Fruit fly (Drosophila melanogaster) whole organism, embryonic: ENCODE measurements around the gene CG2854.

Source experiments
- ATbp ChIP-seq: fragments of 200-800 bp; sonication (Bioruptor generic); optimal IDR thresholded peaks from 2 replicates; lab custom pipeline; 2017; ENCODE audit warnings: missing biosample characterization, mild to moderate bottlenecking, missing genetic modification characterization, missing genetic modification reagents
- Atf-2 ChIP-seq: fragments of 200-800 bp; sonication (Bioruptor generic); optimal IDR thresholded peaks from 2 replicates; lab custom pipeline; 2016; ENCODE audit warnings: missing biosample characterization, missing genetic modification characterization
- BEAF-32 ChIP-seq: fragments of 200-800 bp; sonication (Bioruptor generic); optimal IDR thresholded peaks from 3 replicates; lab custom pipeline; 2017; ENCODE audit warnings: missing biosample characterization, missing genetic modification characterization, mild to moderate bottlenecking, moderate library complexity, missing genetic modification reagents
- CG10147 ChIP-seq: fragments of 200-800 bp; sonication (Bioruptor generic); optimal IDR thresholded peaks from 2 replicates; lab custom pipeline; 2019; ENCODE audit warnings: missing biosample characterization, mild to moderate bottlenecking, missing genetic modification characterization, moderate library complexity
- CG1024 ChIP-seq: fragments of 200-800 bp; sonication (Bioruptor generic); IDR thresholded peaks from 2 replicates; pipeline ENCODE4 v1.3.6; 2022; ENCODE audit warnings: missing biosample characterization, missing genetic modification characterization
- CG11695 ChIP-seq: fragments of 200-800 bp; sonication (Bioruptor generic); IDR thresholded peaks from 3 replicates; pipeline ENCODE4 v1.3.6; 2022; ENCODE audit warnings: missing biosample characterization, missing genetic modification characterization
- CG12391 ChIP-seq: fragments of 200-800 bp; sonication (Bioruptor generic); optimal IDR thresholded peaks from 3 replicates; lab custom pipeline; 2018; ENCODE audit warnings: missing biosample characterization, mild to moderate bottlenecking, missing genetic modification characterization, moderate library complexity
- CG13624 ChIP-seq: fragments of 200-800 bp; sonication (Bioruptor generic); optimal IDR thresholded peaks from 2 replicates; lab custom pipeline; 2016; ENCODE audit warnings: missing biosample characterization, missing genetic modification characterization
- CG13894 ChIP-seq: fragments of 200-800 bp; sonication (Bioruptor generic); optimal IDR thresholded peaks from 3 replicates; lab custom pipeline; 2018; ENCODE audit warnings: missing biosample characterization, mild to moderate bottlenecking, missing genetic modification characterization, moderate library complexity
- CG14710 ChIP-seq: fragments of 200-800 bp; sonication (Bioruptor generic); optimal IDR thresholded peaks from 3 replicates; lab custom pipeline; 2019; ENCODE audit warnings: missing biosample characterization, mild to moderate bottlenecking, missing genetic modification characterization, moderate library complexity
- CG1529 ChIP-seq: fragments of 200-800 bp; sonication (Bioruptor generic); optimal IDR thresholded peaks from 3 replicates; lab custom pipeline; 2018; ENCODE audit warnings: missing biosample characterization, missing genetic modification characterization
- CG15479 ChIP-seq: fragments of 200-800 bp; sonication (Bioruptor generic); optimal IDR thresholded peaks from 3 replicates; lab custom pipeline; 2019; ENCODE audit warnings: missing biosample characterization, mild to moderate bottlenecking, missing genetic modification characterization, moderate library complexity
- CG16863 ChIP-seq: fragments of 200-800 bp; sonication (Bioruptor generic); optimal IDR thresholded peaks from 3 replicates; lab custom pipeline; 2016; ENCODE audit warnings: missing biosample characterization, missing genetic modification characterization
- CG17328 ChIP-seq: fragments of 200-800 bp; sonication (Bioruptor generic); IDR thresholded peaks from 2 replicates; pipeline ENCODE4 v1.3.6; 2022; ENCODE audit warnings: missing biosample characterization, missing genetic modification characterization
- CG31365 ChIP-seq: fragments of 200-800 bp; sonication (Bioruptor generic); optimal IDR thresholded peaks from 2 replicates; lab custom pipeline; 2018; ENCODE audit warnings: missing biosample characterization, mild to moderate bottlenecking, missing genetic modification characterization
- CG31388 ChIP-seq: fragments of 200-800 bp; sonication (Bioruptor generic); optimal IDR thresholded peaks from 2 replicates; lab custom pipeline; 2016; ENCODE audit warnings: missing biosample characterization, missing genetic modification characterization
- CG9817 ChIP-seq: fragments of 200-800 bp; sonication (Bioruptor generic); optimal IDR thresholded peaks from 2 replicates; lab custom pipeline; 2018; ENCODE audit warnings: missing biosample characterization, mild to moderate bottlenecking, missing genetic modification characterization, moderate library complexity
- CG9876 ChIP-seq: fragments of 200-800 bp; sonication (Bioruptor generic); optimal IDR thresholded peaks from 2 replicates; lab custom pipeline; 2016; ENCODE audit warnings: missing biosample characterization, missing genetic modification characterization
- D19A ChIP-seq: fragments of 200-800 bp; optimal IDR thresholded peaks from 3 replicates; lab custom pipeline; 2019; ENCODE audit warnings: missing biosample characterization, mild to moderate bottlenecking, missing genetic modification characterization, moderate library complexity
- Fer2 ChIP-seq: fragments of 200-800 bp; sonication (Bioruptor generic); optimal IDR thresholded peaks from 2 replicates; lab custom pipeline; 2018; ENCODE audit warnings: missing biosample characterization, mild to moderate bottlenecking, missing genetic modification characterization, moderate library complexity
- HLH3B ChIP-seq: fragments of 200-800 bp; sonication (Bioruptor generic); IDR thresholded peaks from 2 replicates; pipeline ENCODE4 v1.3.6; 2022; ENCODE audit warnings: missing biosample characterization, missing genetic modification characterization
- HLHmδ ChIP-seq: fragments of 200-800 bp; sonication (Bioruptor generic); optimal IDR thresholded peaks from 2 replicates; lab custom pipeline; 2018; ENCODE audit warnings: missing biosample characterization, mild to moderate bottlenecking, missing genetic modification characterization, moderate library complexity
- Hey ChIP-seq: fragments of 200-800 bp; sonication (Bioruptor generic); optimal IDR thresholded peaks from 3 replicates; lab custom pipeline; 2018; ENCODE audit warnings: missing biosample characterization, mild to moderate bottlenecking, missing genetic modification characterization
- HmgD ChIP-seq: fragments of 200-800 bp; sonication (Bioruptor generic); optimal IDR thresholded peaks from 3 replicates; lab custom pipeline; 2016; ENCODE audit warnings: missing biosample characterization, missing genetic modification characterization
- Med ChIP-seq: fragments of 200-800 bp; sonication (Bioruptor generic); peaks from one replicate; lab custom pipeline; 2016; ENCODE audit warnings: missing biosample characterization, missing genetic modification characterization, mild to moderate bottlenecking, inconsistent platforms, moderate library complexity
- Neu2 ChIP-seq: fragments of 200-800 bp; sonication (Bioruptor generic); optimal IDR thresholded peaks from 3 replicates; lab custom pipeline; 2016; ENCODE audit warnings: missing biosample characterization, missing genetic modification characterization, borderline replicate concordance
- Optix ChIP-seq: fragments of 200-800 bp; sonication (Bioruptor generic); IDR thresholded peaks from 3 replicates; pipeline ENCODE4 v1.3.6; 2022; ENCODE audit warnings: missing biosample characterization, missing genetic modification characterization
- Pdp1 ChIP-seq, 2 experiments: fragments of 200-800 bp; sonication (Bioruptor generic); optimal IDR thresholded peaks; 3 replicates each; lab custom pipeline; 2016; ENCODE audit warnings: missing biosample characterization in 2 of 2, missing genetic modification characterization in 2 of 2, mild to moderate bottlenecking in 1 of 2, moderate library complexity in 1 of 2
- Sox100B ChIP-seq: fragments of 200-800 bp; sonication (Bioruptor generic); optimal IDR thresholded peaks from 3 replicates; lab custom pipeline; 2018; ENCODE audit warnings: missing biosample characterization, mild to moderate bottlenecking, missing genetic modification characterization
- az2 ChIP-seq: fragments of 200-800 bp; sonication (Bioruptor generic); optimal IDR thresholded peaks from 3 replicates; lab custom pipeline; 2016; ENCODE audit warnings: missing biosample characterization, missing genetic modification characterization
- fd64A ChIP-seq: fragments of 200-800 bp; sonication (Bioruptor generic); optimal IDR thresholded peaks from 3 replicates; lab custom pipeline; 2018; ENCODE audit warnings: missing biosample characterization, mild to moderate bottlenecking, missing genetic modification characterization
- fd96Cb ChIP-seq: fragments of 200-800 bp; sonication (Bioruptor generic); optimal IDR thresholded peaks from 2 replicates; lab custom pipeline; 2018; ENCODE audit warnings: missing biosample characterization, mild to moderate bottlenecking, missing genetic modification characterization, moderate library complexity
- gem ChIP-seq: fragments of 200-800 bp; sonication (Bioruptor generic); optimal IDR thresholded peaks from 2 replicates; lab custom pipeline; 2019; ENCODE audit warnings: missing biosample characterization, mild to moderate bottlenecking, missing genetic modification characterization, moderate library complexity
- gfzf ChIP-seq: fragments of 200-800 bp; sonication (Bioruptor generic); optimal IDR thresholded peaks from 2 replicates; lab custom pipeline; 2016; ENCODE audit warnings: missing biosample characterization, mild to moderate bottlenecking, missing genetic modification characterization, moderate library complexity
- grau ChIP-seq: fragments of 200-800 bp; optimal IDR thresholded peaks from 3 replicates; lab custom pipeline; 2019; ENCODE audit warnings: missing biosample characterization, mild to moderate bottlenecking, missing genetic modification characterization, moderate library complexity
- kah ChIP-seq: fragments of 200-800 bp; sonication (Bioruptor generic); optimal IDR thresholded peaks from 2 replicates; lab custom pipeline; 2018; ENCODE audit warnings: missing biosample characterization, mild to moderate bottlenecking, missing genetic modification characterization
- ken ChIP-seq: fragments of 200-800 bp; sonication (Bioruptor generic); IDR thresholded peaks from 3 replicates; pipeline ENCODE4 v1.3.6; 2022; ENCODE audit warnings: missing biosample characterization, missing genetic modification characterization
- mirr ChIP-seq: fragments of 200-800 bp; sonication (Bioruptor generic); optimal IDR thresholded peaks from 3 replicates; lab custom pipeline; 2018; ENCODE audit warnings: missing biosample characterization, mild to moderate bottlenecking, missing genetic modification characterization
- nerfin-2 ChIP-seq: fragments of 200-800 bp; sonication (Bioruptor generic); IDR thresholded peaks from 2 replicates; pipeline ENCODE4 v1.3.6; 2022; ENCODE audit warnings: missing biosample characterization, missing genetic modification characterization; ENCODE audit not compliant: partially characterized antibody
- org-1 ChIP-seq: fragments of 200-800 bp; sonication (Bioruptor generic); optimal IDR thresholded peaks from 2 replicates; lab custom pipeline; 2017; ENCODE audit warnings: missing biosample characterization, missing genetic modification characterization
- prd ChIP-seq, 3 experiments: fragments of >200 bp in 2 of 3; fragments of 200-800 bp in 1 of 3; sonication (Bioruptor generic) in 1 of 3; optimal IDR thresholded peaks in 2 of 3; IDR thresholded peaks in 1 of 3; 2 replicates in 2 of 3; 3 replicates in 1 of 3; pipeline versions ENCODE4 v1.3.6 to Lab custom; 2017 to 2022; ENCODE audit warnings: missing biosample characterization in 1 of 3, missing genetic modification characterization in 1 of 3
- psq ChIP-seq: fragments of 200-800 bp; sonication (Bioruptor generic); optimal IDR thresholded peaks from 2 replicates; lab custom pipeline; 2017; ENCODE audit warnings: missing biosample characterization, missing genetic modification characterization
- run ChIP-seq: fragments of 200-800 bp; sonication (Bioruptor generic); optimal IDR thresholded peaks from 3 replicates; lab custom pipeline; 2018; ENCODE audit warnings: missing biosample characterization, mild to moderate bottlenecking, missing genetic modification characterization
- scrt ChIP-seq: fragments of 200-800 bp; sonication (Bioruptor generic); optimal IDR thresholded peaks from 2 replicates; lab custom pipeline; 2018; ENCODE audit warnings: missing biosample characterization, mild to moderate bottlenecking, missing genetic modification characterization, moderate library complexity
- usp ChIP-seq: fragments of >200 bp; optimal IDR thresholded peaks from 2 replicates; lab custom pipeline; 2017; ENCODE audit warnings: missing biosample characterization, missing genetic modification characterization
- vnd ChIP-seq: fragments of 200-800 bp; sonication (Bioruptor generic); IDR thresholded peaks from 3 replicates; pipeline ENCODE4 v1.3.6; 2022; ENCODE audit warnings: missing biosample characterization, missing genetic modification characterization; ENCODE audit not compliant: partially characterized antibody
- wek ChIP-seq: fragments of 200-800 bp; sonication (Bioruptor generic); optimal IDR thresholded peaks from 3 replicates; lab custom pipeline; 2018; ENCODE audit warnings: missing biosample characterization, mild to moderate bottlenecking, missing genetic modification characterization, moderate library complexity
- yki ChIP-seq: fragments of >200 bp; optimal IDR thresholded peaks from 3 replicates; lab custom pipeline; 2018
- zen2 ChIP-seq: fragments of 200-800 bp; sonication (Bioruptor generic); IDR thresholded peaks from 3 replicates; pipeline ENCODE4 v1.3.6; 2022; ENCODE audit warnings: missing biosample characterization, missing genetic modification characterization; ENCODE audit not compliant: partially characterized antibody

CG2854 gene

DNA sequence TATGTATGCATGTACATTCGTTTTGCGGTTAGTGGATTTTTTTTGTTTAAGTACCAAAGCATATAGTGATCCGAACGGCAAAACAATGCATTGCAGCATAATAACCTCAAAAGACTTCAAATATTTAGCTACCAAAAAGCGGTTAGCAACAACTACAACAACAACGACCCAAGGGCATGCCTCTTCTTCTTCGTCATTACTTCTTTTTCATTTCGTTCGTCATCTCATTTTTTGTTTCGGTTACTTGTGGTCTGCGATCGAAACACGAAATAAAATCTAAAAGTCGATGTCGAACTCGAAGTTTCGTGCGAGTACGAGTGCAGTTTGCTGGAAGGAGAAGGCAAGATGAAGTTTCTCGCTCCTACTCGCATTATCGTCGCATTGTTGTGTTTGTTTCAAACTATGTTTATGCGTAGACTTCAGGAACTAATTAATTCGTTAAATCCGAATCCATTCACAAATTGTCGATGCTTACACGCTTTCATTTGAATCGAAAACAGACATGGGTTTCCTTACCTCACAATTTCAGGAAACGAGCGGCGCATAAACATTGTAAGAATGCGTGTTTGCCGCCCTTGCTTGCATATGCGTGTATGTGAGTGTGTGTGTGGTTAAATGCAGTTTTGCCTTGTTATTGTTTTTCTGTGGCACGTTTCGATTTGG is 28.1 kb upstream of the CG2854 start (continued):
- TF ChIP-seq gfzf (GFP tag; lab: Kevin White, UChicago) (no peak), D19A (tag; lab: Kevin White, UChicago) (peak; percentile 81), CG16863 (GFP tag; lab: Kevin White, UChicago) (peak; percentile 81), Hey (tag; lab: Kevin White, UChicago) (no peak), HLHmδ (GFP tag; lab: Kevin White, UChicago) (no peak), usp (GFP tag; lab: Kevin White, UChicago) (no peak), BEAF-32 (no peak), run (tag; lab: Kevin White, UChicago) (peak; percentile 74), CG31365 (peak; percentile 34), fd96Cb (tag; lab: Kevin White, UChicago) (peak; percentile 79), CG11695 (GFP tag; lab: Robert Waterston, UW) (peak; percentile 82), CG13894 (tag; lab: Kevin White, UChicago) (no peak), CG1024 (GFP tag; lab: Robert Waterston, UW) (peak; percentile 76), yki (lab: Kevin White, UChicago) (peak; percentile 11), Atf-2 (GFP tag; lab: Kevin White, UChicago) (peak; percentile 70), scrt (peak; percentile 45), Fer2 (tag; lab: Kevin White, UChicago) (no peak), psq (GFP tag; lab: Kevin White, UChicago) (peak; percentile 40), fd64A (GFP tag; lab: Kevin White, UChicago) (peak; percentile 87), HLH3B (GFP tag; lab: Robert Waterston, UW) (peak; percentile 80), CG31388 (GFP tag; lab: Kevin White, UChicago) (peak; percentile 11), ken (GFP tag; lab: Robert Waterston, UW) (peak; percentile 88), wek (GFP tag; lab: Kevin White, UChicago) (peak; percentile 73), gem (tag; lab: Kevin White, UChicago) (peak; percentile 89), CG10147 (peak; percentile 14), kah (GFP tag; lab: Kevin White, UChicago) (peak; percentile 40), CG15479 (GFP tag; lab: Kevin White, UChicago) (peak; percentile 65), ATbp (peak; percentile 79), CG9876 (GFP tag; lab: Kevin White, UChicago) (peak; percentile 40), CG14710 (tag; lab: Kevin White, UChicago) (peak; percentile 83), CG1529 (peak; percentile 80), vnd (GFP tag; lab: Robert Waterston, UW) (no peak), Sox100B (GFP tag; lab: Kevin White, UChicago) (peak; percentile 71), zen2 (GFP tag; lab: Robert Waterston, UW) (no peak), CG12391 (tag; lab: Kevin White, UChicago) (peak; percentile 91), Neu2 (GFP tag; lab: Kevin White, UChicago) (no peak), grau (tag; lab: Kevin White, UChicago) (peak; percentile 76), CG17328 (GFP tag; lab: Robert Waterston, UW) (peak; percentile 94), org-1 (GFP tag; lab: Kevin White, UChicago) (peak; percentile 80), Med (peak; percentile 97), az2 (GFP tag; lab: Kevin White, UChicago) (peak; percentile 84), Optix (GFP tag; lab: Robert Waterston, UW) (peak; percentile 90), HmgD (GFP tag; lab: Kevin White, UChicago) (peak; percentile 64), CG13624 (GFP tag; lab: Kevin White, UChicago) (no peak), mirr (GFP tag; lab: Kevin White, UChicago) (no peak), CG9817 (tag; lab: Kevin White, UChicago) (peak; percentile 19), prd (optimal IDR thresholded peaks at IDR 0.05; lab: Kevin White, UChicago) (no peak), prd (GFP tag; IDR thresholded peaks at IDR 0.05; lab: Robert Waterston, UW) (peak; percentile 89), Pdp1 (GFP tag; optimal IDR thresholded peaks at IDR 0.05; lab: Kevin White, UChicago) (peak; percentile 76 to 79), nerfin-2 (GFP tag; lab: Robert Waterston, UW) (no peak)
